Fruit fly (Drosophila melanogaster): ENCODE measurements around the gene Whamy.

Gene Whamy

dm6 chr3R:9777941-9778360 lies 3.7 kb upstream of the Whamy start, which contains the start of gene RpS29 (continued):
- no peak; the same call in 1 of the 2 replicates for TF ChIP-seq sens-2 (GFP tag; IDR thresholded peaks at IDR 0.05)
- TF ChIP-seq CG18011 (GFP tag; optimal IDR thresholded peaks at IDR 0.05) = peak; percentile 75
- peak; percentile 41; the same call in 1 of the 2 replicates for TF ChIP-seq CG10959 (GFP tag; IDR thresholded peaks at IDR 0.05)
- peak; percentile 93 for TF ChIP-seq zen2 (GFP tag; IDR thresholded peaks at IDR 0.05; ENCODE audit: partially characterized antibody)
- peak; percentile 77 for TF ChIP-seq Aef1 (GFP tag; IDR thresholded peaks at IDR 0.05)
- TF ChIP-seq CG7357 (GFP tag; IDR thresholded peaks at IDR 0.05) = no peak
- TF ChIP-seq Atf3 (GFP tag; optimal IDR thresholded peaks at IDR 0.05) = peak; percentile 73
- peak; percentile 58 for TF ChIP-seq lbe (GFP tag; optimal IDR thresholded peaks at IDR 0.05)
- peak; percentile 89 for TF ChIP-seq CG34422 (GFP tag; IDR thresholded peaks at IDR 0.05)
- peak in 1 of 3 experiments; percentile 23 for TF ChIP-seq Stat92E (GFP tag; optimal IDR thresholded peaks at IDR 0.05)
- TF ChIP-seq Dip3 (GFP tag; optimal IDR thresholded peaks at IDR 0.05) = peak; percentile 72
- TF ChIP-seq Ets97D (GFP tag; optimal IDR thresholded peaks at IDR 0.05) = peak; percentile 98
- peak; percentile 43 for TF ChIP-seq CG2875 (GFP tag; optimal IDR thresholded peaks at IDR 0.05)
- peak; percentile 99 for TF ChIP-seq YL-1 (GFP tag; optimal IDR thresholded peaks at IDR 0.05)
- peak; percentile 60 for TF ChIP-seq E2f1 (GFP tag; IDR thresholded peaks at IDR 0.05)
- TF ChIP-seq Spps (tag; optimal IDR thresholded peaks at IDR 0.05) = peak; percentile 29
- TF ChIP-seq CG1024 (GFP tag; IDR thresholded peaks at IDR 0.05) = peak; percentile 64
- peak; percentile 51 for TF ChIP-seq CG31365 (tag; optimal IDR thresholded peaks at IDR 0.05)
- TF ChIP-seq tup (GFP tag; optimal IDR thresholded peaks at IDR 0.05) = peak; percentile 45
- no peak for TF ChIP-seq TFAM (GFP tag; optimal IDR thresholded peaks at IDR 0.05)
- no peak for TF ChIP-seq Lpt (GFP tag; optimal IDR thresholded peaks at IDR 0.05)
- peak; percentile 90 for TF ChIP-seq CG17186 (GFP tag; optimal IDR thresholded peaks at IDR 0.05)
- TF ChIP-seq CG30020 (tag; optimal IDR thresholded peaks at IDR 0.05) = peak; percentile 44
- TF ChIP-seq Bgb (GFP tag; IDR thresholded peaks at IDR 0.05; ENCODE audit: partially characterized antibody) = peak; percentile 98
- peak; percentile 15 for TF ChIP-seq org-1 (GFP tag; optimal IDR thresholded peaks at IDR 0.05)
- peak; percentile 92 for TF ChIP-seq CG34376 (GFP tag; optimal IDR thresholded peaks at IDR 0.05)
- peak; percentile 2 for TF ChIP-seq CG16815 (GFP tag; optimal IDR thresholded peaks at IDR 0.05)
- TF ChIP-seq peb (GFP tag; IDR thresholded peaks at IDR 0.05) = 0 out of 2 replicates have a peak, but pooled peaks have one; percentile 17
- TF ChIP-seq row (GFP tag; IDR thresholded peaks at IDR 0.05) = peak; percentile 75
- TF ChIP-seq CG5245 (GFP tag; optimal IDR thresholded peaks at IDR 0.05) = peak; percentile 66
- no peak for TF ChIP-seq Hr78 (GFP tag; optimal IDR thresholded peaks at IDR 0.05)
- peak; percentile 28; the same call in 1 of the 2 replicates for TF ChIP-seq CG6689 (GFP tag; IDR thresholded peaks at IDR 0.05)
- TF ChIP-seq CG6791 (GFP tag; IDR thresholded peaks at IDR 0.05; ENCODE audit: partially characterized antibody) = peak; percentile 97
- no peak for TF ChIP-seq D (optimal IDR thresholded peaks at IDR 0.05)
- peak; percentile 60 for TF ChIP-seq D (GFP tag; optimal IDR thresholded peaks at IDR 0.05)
- TF ChIP-seq lola (GFP tag; optimal IDR thresholded peaks at IDR 0.05) = peak in 1 of 3 experiments; percentile 39
- peak; percentile 93 for TF ChIP-seq Dbx (GFP tag; IDR thresholded peaks at IDR 0.05)
- peak; percentile 74 for TF ChIP-seq CG17328 (GFP tag; IDR thresholded peaks at IDR 0.05)
- peak; percentile 64 for TF ChIP-seq CG17359 (tag; optimal IDR thresholded peaks at IDR 0.05)
- TF ChIP-seq so (GFP tag; IDR thresholded peaks at IDR 0.05) = no peak
- peak; percentile 54; the same call in 1 of the 2 replicates for TF ChIP-seq CG10321 (GFP tag; IDR thresholded peaks at IDR 0.05)
- no peak for TF ChIP-seq pita (GFP tag; optimal IDR thresholded peaks at IDR 0.05)
- TF ChIP-seq pzg (GFP tag; optimal IDR thresholded peaks at IDR 0.05) = peak; percentile 100
- peak; percentile 82 for TF ChIP-seq HHEX (GFP tag; optimal IDR thresholded peaks at IDR 0.05)
- peak; percentile 74; the same call in 2 of the 3 replicates for TF ChIP-seq CG11560 (tag; IDR thresholded peaks at IDR 0.05)
- peak; percentile 79 for TF ChIP-seq ttk (GFP tag; IDR thresholded peaks at IDR 0.05)
- peak; percentile 31; the same call in 1 of the 2 replicates for TF ChIP-seq esg (GFP tag; conservative IDR thresholded peaks at IDR 0.05)
- no peak for TF ChIP-seq CG10462 (GFP tag; optimal IDR thresholded peaks at IDR 0.05)
- TF ChIP-seq az2 (GFP tag; optimal IDR thresholded peaks at IDR 0.05) = peak; percentile 69
- peak; percentile 84 for TF ChIP-seq CG11247 (GFP tag; IDR thresholded peaks at IDR 0.05)

Data from whole organism, embryonic.